Fruit fly (Drosophila melanogaster): ENCODE data around the gene wntD.

The wntD gene

DNA sequence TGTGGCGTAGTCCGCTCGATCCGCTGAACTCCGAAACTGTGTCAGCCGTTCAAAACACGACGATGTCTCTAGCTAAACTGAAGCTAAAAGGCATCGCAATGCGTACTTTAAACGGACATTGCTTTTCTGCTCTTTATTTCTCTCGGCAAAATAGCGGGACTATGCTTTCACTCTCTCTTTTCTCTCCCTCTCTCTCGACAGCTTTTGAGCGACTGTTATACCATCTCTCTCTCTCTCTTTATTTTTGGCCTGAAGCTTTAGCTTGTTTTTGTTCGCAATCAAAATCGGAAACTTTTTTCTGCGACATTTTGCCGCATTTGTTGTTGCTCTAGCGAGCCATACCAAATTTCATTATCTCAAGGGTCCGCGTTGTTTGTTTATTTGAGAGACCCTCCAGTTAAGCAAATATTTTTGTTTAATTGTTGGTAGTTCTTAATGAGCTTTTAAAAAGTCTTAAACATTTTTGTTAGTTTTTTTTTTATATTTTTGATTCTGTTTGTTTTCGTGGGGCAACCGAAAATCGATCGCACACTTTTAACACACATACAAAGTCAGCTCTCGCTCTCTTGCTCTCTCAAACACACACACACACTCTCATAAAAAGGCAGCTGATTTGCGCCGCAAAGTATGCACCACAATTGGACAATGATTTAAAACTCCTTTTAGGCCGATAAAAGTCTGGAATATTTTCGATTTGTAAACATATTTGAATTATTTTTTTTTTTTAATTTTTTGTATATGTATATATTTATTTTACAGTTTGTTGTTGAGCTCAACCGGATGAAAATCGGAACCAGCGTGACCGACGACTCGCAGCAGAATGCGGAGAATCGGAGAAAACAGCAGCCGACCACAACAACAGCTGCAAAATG, 34.1 kb downstream of the wntD start, which contains the start of gene Ace:
TSS of gene Ace (minus strand) at position 822 of the 872 bp plus-strand sequence.
- TF ChIP-seq fd3F (GFP tag; optimal IDR thresholded peaks at IDR 0.05) (no peak), bab2 (GFP tag; optimal IDR thresholded peaks at IDR 0.05) (no peak), Hmr (GFP tag; optimal IDR thresholded peaks at IDR 0.05) (no peak), CG13894 (tag; optimal IDR thresholded peaks at IDR 0.05) (peak; percentile 49), Adf1 (GFP tag; IDR thresholded peaks at IDR 0.05) (peak; percentile 7; the same call in 1 of the 2 replicates), CG18619 (GFP tag; optimal IDR thresholded peaks at IDR 0.05) (no peak), CG8765 (GFP tag; IDR thresholded peaks at IDR 0.05) (no peak), crp (GFP tag; optimal IDR thresholded peaks at IDR 0.05) (peak in 1 of 2 experiments; percentile 40), CG9609 (GFP tag; optimal IDR thresholded peaks at IDR 0.05) (no peak), z (GFP tag; IDR thresholded peaks at IDR 0.05) (0 out of 3 replicates have a peak, but pooled peaks have one; percentile 29), Pdp1 (GFP tag; optimal IDR thresholded peaks at IDR 0.05) (no peak), CG3163 (GFP tag; optimal IDR thresholded peaks at IDR 0.05) (peak; percentile 32), fu2 (GFP tag; optimal IDR thresholded peaks at IDR 0.05) (no peak), Xrp1 (GFP tag; IDR thresholded peaks at IDR 0.05) (no peak), CG5953 (GFP tag; IDR thresholded peaks at IDR 0.05) (no peak), ATbp (GFP tag; optimal IDR thresholded peaks at IDR 0.05) (peak; percentile 11), wdn (GFP tag; IDR thresholded peaks at IDR 0.05) (no peak), CG12659 (GFP tag; optimal IDR thresholded peaks at IDR 0.05) (peak; percentile 19), CG34422 (GFP tag; IDR thresholded peaks at IDR 0.05) (0 out of 3 replicates have a peak, but pooled peaks have one; percentile 14), CG11085 (GFP tag; IDR thresholded peaks at IDR 0.05) (no peak), onecut (GFP tag; IDR thresholded peaks at IDR 0.05) (peak; percentile 66), Hand (GFP tag; optimal IDR thresholded peaks at IDR 0.05) (no peak), CG7786 (GFP tag; optimal IDR thresholded peaks at IDR 0.05) (no peak), sens (GFP tag) (no peak), Dll (GFP tag; IDR thresholded peaks at IDR 0.05; ENCODE audit: partially characterized antibody) (0 out of 4 replicates have a peak, but pooled peaks have one; percentile 22), CG12071 (GFP tag; optimal IDR thresholded peaks at IDR 0.05) (no peak), CG12942 (GFP tag; optimal IDR thresholded peaks at IDR 0.05) (no peak), Mad (GFP tag; optimal IDR thresholded peaks at IDR 0.05) (no peak), lbe (GFP tag; optimal IDR thresholded peaks at IDR 0.05) (no peak), CG10147 (GFP tag; optimal IDR thresholded peaks at IDR 0.05) (no peak), Stat92E (GFP tag; optimal IDR thresholded peaks at IDR 0.05) (no peak), CG6813 (GFP tag; optimal IDR thresholded peaks at IDR 0.05) (peak; percentile 2), tgo (GFP tag; IDR thresholded peaks at IDR 0.05) (no peak), Med (GFP tag) (peak; percentile 26), CG18262 (tag; optimal IDR thresholded peaks at IDR 0.05) (no peak), CG14050 (GFP tag; IDR thresholded peaks at IDR 0.05) (no peak), CrebB (tag; optimal IDR thresholded peaks at IDR 0.05) (no peak), lilli (GFP tag; optimal IDR thresholded peaks at IDR 0.05) (no peak), CG18599 (GFP tag; optimal IDR thresholded peaks at IDR 0.05) (peak; percentile 11), PHDP (tag; optimal IDR thresholded peaks at IDR 0.05) (peak; percentile 19), cg (GFP tag; optimal IDR thresholded peaks at IDR 0.05) (peak; percentile 58), Trl (optimal IDR thresholded peaks at IDR 0.05) (peak; percentile 80 to 93), Trl (GFP tag; optimal IDR thresholded peaks at IDR 0.05) (no peak), dmrt99B (tag; optimal IDR thresholded peaks at IDR 0.05) (no peak), peb (GFP tag; IDR thresholded peaks at IDR 0.05) (no peak), sim (GFP tag; IDR thresholded peaks at IDR 0.05) (no peak), ttk (GFP tag; IDR thresholded peaks at IDR 0.05) (no peak), CG2129 (GFP tag; IDR thresholded peaks at IDR 0.05; ENCODE audit: partially characterized antibody) (no peak), Asciz (GFP tag; optimal IDR thresholded peaks at IDR 0.05) (peak; percentile 36)
